Fruit fly (Drosophila melanogaster) S2 (cell line): ENCODE data around the gene Lrr47.

Experiments
- CG8478 ChIP-seq: fragments of >200 bp; optimal IDR thresholded peaks from 2 replicates; lab custom pipeline; 2018
- CTCF ChIP-seq, 2 experiments: fragments of >200 bp; optimal IDR thresholded peaks; 2 replicates each; lab custom pipeline; 2018

DNA sequence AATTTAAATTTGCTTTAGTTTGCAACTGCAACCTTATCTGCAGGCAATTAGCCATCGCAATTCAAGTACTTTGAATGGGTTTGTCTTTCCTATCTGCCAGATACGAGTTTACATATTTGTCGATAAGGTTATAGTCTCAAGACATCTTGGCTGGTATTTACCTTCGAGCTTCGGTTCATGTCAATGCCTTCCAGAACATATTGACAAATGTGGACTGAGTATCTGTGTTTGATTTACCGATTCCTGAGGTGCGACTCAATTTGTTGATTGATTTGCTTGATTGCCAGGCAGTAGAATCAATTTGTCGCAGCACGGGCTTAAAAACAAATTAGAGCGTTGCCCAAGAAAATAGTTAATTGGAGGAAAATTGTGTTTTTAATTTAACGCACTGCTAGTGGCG, 35.7 kb downstream of the Lrr47 start:
- TF ChIP-seq CG8478 (lab: Kevin White, UChicago) = no peak
- no peak for TF ChIP-seq CTCF (optimal IDR thresholded peaks at IDR 0.05; lab: Kevin White, UChicago)
